Worm (Caenorhabditis elegans): Measurements from ENCODE around the gene C47E8.9.

C47E8.9 gene

ce11 chrV:14712316-14712715 lies 49.2 kb downstream of the C47E8.9 start, which contains the start of gene R08A2.5:
Gene R08A2.5, plus strand, starts transcription at chrV:14712616.
- TF ChIP-seq egl-43 (GFP tag; IDR thresholded peaks at IDR 0.05) (no peak), unc-130 (GFP tag; optimal IDR thresholded peaks at IDR 0.05) (no peak), arid-1 (GFP tag; conservative IDR thresholded peaks at IDR 0.05) (no peak), aha-1 (tag) (peak; percentile 58), nhr-76 (tag; optimal IDR thresholded peaks at IDR 0.05) (no peak), lin-29 (GFP tag; IDR thresholded peaks at IDR 0.05) (no peak), mxl-2 (GFP tag; conservative IDR thresholded peaks at IDR 0.05) (no peak)

DNA sequence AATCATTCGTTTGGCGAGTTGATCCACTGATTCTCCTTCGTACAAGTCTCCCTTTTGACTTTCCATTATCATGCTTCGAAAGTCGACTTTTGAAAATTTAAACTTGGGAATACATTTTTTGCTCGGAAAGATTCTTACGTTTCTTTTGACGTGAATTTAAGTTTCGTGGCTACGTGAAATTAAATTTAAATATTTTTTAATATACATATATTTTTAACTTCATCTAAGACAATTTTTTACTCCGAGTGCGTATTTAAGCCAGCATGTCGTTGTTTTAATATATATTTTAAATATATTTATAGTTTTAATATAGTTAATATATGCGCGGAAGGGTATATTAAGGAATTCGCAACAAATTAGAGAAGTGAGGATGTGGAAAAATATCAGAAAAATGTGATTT lies 52.5 kb downstream of the C47E8.9 start, which contains the start of gene R08A2.2:
TSS of gene R08A2.2 (minus strand) at position 101 of the 400 bp plus-strand sequence.
- TF ChIP-seq jun-1 (tag; optimal IDR thresholded peaks at IDR 0.05), result no peak
- TF ChIP-seq nhr-41 (GFP tag; IDR thresholded peaks at IDR 0.05), result no peak
- no peak for TF ChIP-seq nhr-6 (tag; optimal IDR thresholded peaks at IDR 0.05)
- TF ChIP-seq ces-1 (GFP tag; optimal IDR thresholded peaks at IDR 0.05), result no peak
- no peak for TF ChIP-seq hmg-1.1 (GFP tag; IDR thresholded peaks at IDR 0.05)
- no peak for TF ChIP-seq tag-97 (GFP tag; IDR thresholded peaks at IDR 0.05)
- no peak for TF ChIP-seq php-3 (GFP tag; IDR thresholded peaks at IDR 0.05)
- no peak for TF ChIP-seq zfp-3 (GFP tag; conservative IDR thresholded peaks at IDR 0.05)
- no peak for TF ChIP-seq snpc-1.2 (GFP tag; IDR thresholded peaks at IDR 0.05)
- TF ChIP-seq lin-39 (tag; optimal IDR thresholded peaks at IDR 0.05), result no peak
- no peak for TF ChIP-seq aly-2 (tag; optimal IDR thresholded peaks at IDR 0.05)
- no peak for TF ChIP-seq zip-11 (GFP tag; IDR thresholded peaks at IDR 0.05)
- TF ChIP-seq nhr-77 (tag; optimal IDR thresholded peaks at IDR 0.05), result no peak
- TF ChIP-seq F26F4.8 (GFP tag; conservative IDR thresholded peaks at IDR 0.05), result no peak
- no peak for TF ChIP-seq zip-2 (tag; optimal IDR thresholded peaks at IDR 0.05)
- TF ChIP-seq ceh-62 (tag; optimal IDR thresholded peaks at IDR 0.05), result no peak

Data from whole organism, L4 larva.